Worm (Caenorhabditis elegans) whole organism, midembryonic: ENCODE results near the gene T22G5.3.

Experiments
- T22C8.4 ChIP-seq: fragments of 200-800 bp; sonication (Bioruptor generic); IDR thresholded peaks from 2 replicates; pipeline ENCODE4 v1.3.6; 2022; ENCODE audit warnings: missing genetic modification characterization, missing compliant biosample characterization
- cog-1 ChIP-seq: sonication (generic microtip); optimal IDR thresholded peaks from 2 replicates; lab custom pipeline; 2016; ENCODE audit warnings: missing genetic modification characterization, missing compliant biosample characterization
- flt-1 ChIP-seq: fragments of 200-800 bp; sonication (Bioruptor generic); IDR thresholded peaks from 2 replicates; pipeline ENCODE4 v1.3.6; 2022; ENCODE audit warnings: missing genetic modification characterization, missing compliant biosample characterization
- klf-2 ChIP-seq: fragments of 200-800 bp; sonication (Bioruptor generic); conservative IDR thresholded peaks from 2 replicates; pipeline ENCODE4 v1.3.6; 2022; ENCODE audit warnings: missing genetic modification reagents, missing genetic modification characterization, missing compliant biosample characterization
- med-1 ChIP-seq: sonication (generic microtip); optimal IDR thresholded peaks from 2 replicates; lab custom pipeline; 2017; ENCODE audit warnings: missing genetic modification characterization, mild to moderate bottlenecking, missing compliant biosample characterization, antibody characterized with exemption, missing genetic modification reagents; ENCODE audit not compliant: insufficient read depth
- ref-1 ChIP-seq: fragments of 200-800 bp; sonication (Bioruptor generic); conservative IDR thresholded peaks from 2 replicates; pipeline ENCODE4 v1.3.6; 2022; ENCODE audit warnings: missing genetic modification reagents, missing genetic modification characterization, missing compliant biosample characterization
- tab-1 ChIP-seq: fragments of 200-800 bp; sonication (Bioruptor generic); IDR thresholded peaks from 2 replicates; pipeline ENCODE4 v1.3.6; 2022; ENCODE audit warnings: missing genetic modification characterization, missing compliant biosample characterization
- ztf-23 ChIP-seq: fragments of 200-800 bp; sonication (Bioruptor generic); IDR thresholded peaks from 2 replicates; pipeline ENCODE4 v1.3.6; 2022; ENCODE audit warnings: missing genetic modification reagents, missing genetic modification characterization, missing compliant biosample characterization
- ztf-29 ChIP-seq: fragments of 200-800 bp; sonication (Bioruptor generic); IDR thresholded peaks from 2 replicates; pipeline ENCODE4 v1.3.6; 2022; ENCODE audit warnings: missing genetic modification reagents, missing genetic modification characterization, missing compliant biosample characterization

Gene T22G5.3

DNA sequence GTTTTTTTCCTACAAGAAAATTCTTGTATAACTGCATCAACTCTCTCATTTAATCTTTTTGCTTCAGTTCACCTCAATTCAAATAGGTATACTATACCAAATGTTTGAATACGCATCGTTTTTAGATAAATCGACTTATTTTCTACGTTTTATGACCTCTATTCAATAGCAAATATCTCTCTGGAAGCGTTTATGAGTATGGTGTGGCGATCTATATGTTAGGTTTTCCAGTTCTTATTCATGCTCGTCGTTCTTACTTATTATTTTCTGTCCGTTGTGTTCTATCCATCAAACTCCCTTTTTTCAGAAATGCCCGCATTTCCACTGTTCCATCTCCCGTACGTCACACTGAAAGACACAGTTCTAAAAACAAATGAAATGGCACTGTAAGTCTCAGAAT lies at the start of gene T22G5.3:
TSS of gene T22G5.3 (plus strand) at position 301 of the 400 bp plus-strand sequence.
- TF ChIP-seq tab-1 (GFP tag; lab: Robert Waterston, UW) (no peak), klf-2 (GFP tag; lab: Robert Waterston, UW) (no peak), ref-1 (GFP tag; lab: Robert Waterston, UW) (no peak), T22C8.4 (GFP tag; lab: Robert Waterston, UW) (no peak), ztf-29 (GFP tag; lab: Robert Waterston, UW) (no peak), ztf-23 (no peak), flt-1 (no peak), cog-1 (tag; lab: Kevin White, UChicago) (no peak), med-1 (GFP tag; lab: Kevin White, UChicago) (no peak)

- TF ChIP-seq ztf-29 (GFP tag; lab: Robert Waterston, UW) (no peak), flt-1 (no peak), cog-1 (tag; lab: Kevin White, UChicago) (no peak), med-1 (GFP tag; lab: Kevin White, UChicago) (no peak), ref-1 (GFP tag; lab: Robert Waterston, UW) (no peak), ztf-23 (no peak), klf-2 (GFP tag; lab: Robert Waterston, UW) (no peak)
These were observed 46.8 kb upstream of the T22G5.3 start, which contains the start of gene srx-129 for ce11 chrV:13833951-13834350. Gene srx-129 (plus strand): TSS chrV:13834251.

ce11 chrV:13837173-13837572 lies 43.5 kb upstream of the T22G5.3 start, which contains the start of gene srx-128:
Gene srx-128 (plus strand): TSS chrV:13837473.
- TF ChIP-seq T22C8.4 (GFP tag; lab: Robert Waterston, UW) (no peak), ztf-29 (GFP tag; lab: Robert Waterston, UW) (no peak), ztf-23 (no peak), cog-1 (tag; lab: Kevin White, UChicago) (no peak), tab-1 (GFP tag; lab: Robert Waterston, UW) (no peak), ref-1 (GFP tag; lab: Robert Waterston, UW) (no peak), med-1 (GFP tag; lab: Kevin White, UChicago) (no peak), flt-1 (no peak), klf-2 (GFP tag; lab: Robert Waterston, UW) (no peak)

- TF ChIP-seq flt-1 (no peak), ztf-29 (GFP tag; lab: Robert Waterston, UW) (no peak), ref-1 (GFP tag; lab: Robert Waterston, UW) (no peak), ztf-23 (no peak), T22C8.4 (GFP tag; lab: Robert Waterston, UW) (no peak)
These were observed 41.3 kb upstream of the T22G5.3 start, which contains the start of gene F55B12.10 for ce11 chrV:13839433-13839832. Gene F55B12.10 (plus strand): TSS chrV:13839733.

DNA sequence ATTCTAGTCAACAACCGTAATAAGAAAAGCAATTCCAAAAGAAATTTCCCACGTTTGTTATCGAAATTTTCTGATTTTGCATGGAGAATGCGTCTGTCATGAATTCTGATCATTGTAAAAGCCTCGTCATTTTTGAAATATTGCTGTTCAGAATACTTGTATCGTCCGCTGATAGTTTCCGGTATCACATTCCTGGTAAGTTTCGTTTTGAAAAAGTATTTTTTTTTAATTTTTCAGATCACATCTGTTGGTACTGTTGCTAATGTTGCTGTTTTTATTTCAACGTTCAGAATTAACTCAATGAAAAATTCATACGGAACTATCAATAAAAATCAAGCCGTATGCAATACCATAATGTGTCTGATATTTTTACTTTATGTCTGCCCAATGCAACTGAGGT lies 39.8 kb upstream of the T22G5.3 start, which contains the start of gene srx-17:
TSS of gene srx-17 (plus strand) at position 301 of the 400 bp plus-strand sequence.
- TF ChIP-seq cog-1 (tag; lab: Kevin White, UChicago): no peak
- no peak for TF ChIP-seq ref-1 (GFP tag; lab: Robert Waterston, UW)
- no peak for TF ChIP-seq ztf-29 (GFP tag; lab: Robert Waterston, UW)
- TF ChIP-seq med-1 (GFP tag; lab: Kevin White, UChicago): no peak

DNA sequence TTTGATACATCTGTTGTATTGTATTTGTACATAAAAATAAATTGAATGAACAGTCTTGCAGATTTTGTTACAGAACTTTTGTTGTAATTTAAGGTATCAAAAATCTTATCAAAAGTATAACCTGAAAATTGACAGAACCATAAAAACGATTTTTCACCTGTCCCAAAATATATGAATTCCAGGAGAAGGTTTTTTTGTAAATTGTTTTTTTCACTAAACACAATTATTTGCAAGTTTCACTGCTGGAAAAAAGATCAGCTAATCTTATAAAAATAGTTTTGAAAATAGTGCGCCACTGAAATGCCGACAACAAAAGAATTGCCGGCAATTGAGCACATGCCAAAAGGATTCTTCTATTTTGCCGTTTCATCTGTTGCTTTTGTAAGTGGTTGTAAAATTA lies 37.6 kb upstream of the T22G5.3 start, which contains the start of gene srx-130:
TSS of gene srx-130 (plus strand) at position 301 of the 400 bp plus-strand sequence.
- no peak for TF ChIP-seq ztf-29 (GFP tag; lab: Robert Waterston, UW)
- TF ChIP-seq tab-1 (GFP tag; lab: Robert Waterston, UW): no peak
- TF ChIP-seq ztf-23: no peak
- TF ChIP-seq med-1 (GFP tag; lab: Kevin White, UChicago): no peak
- no peak for TF ChIP-seq cog-1 (tag; lab: Kevin White, UChicago)
- TF ChIP-seq flt-1: no peak
- no peak for TF ChIP-seq ref-1 (GFP tag; lab: Robert Waterston, UW)
- no peak for TF ChIP-seq T22C8.4 (GFP tag; lab: Robert Waterston, UW)
- TF ChIP-seq klf-2 (GFP tag; lab: Robert Waterston, UW): no peak

- TF ChIP-seq T22C8.4 (GFP tag; lab: Robert Waterston, UW) (no peak), med-1 (GFP tag; lab: Kevin White, UChicago) (no peak), ztf-23 (no peak), tab-1 (GFP tag; lab: Robert Waterston, UW) (no peak), ztf-29 (GFP tag; lab: Robert Waterston, UW) (no peak), flt-1 (no peak), ref-1 (GFP tag; lab: Robert Waterston, UW) (no peak), klf-2 (GFP tag; lab: Robert Waterston, UW) (no peak), cog-1 (tag; lab: Kevin White, UChicago) (no peak)
These were observed 35.6 kb upstream of the T22G5.3 start, which contains the start of gene srx-131 for ce11 chrV:13845136-13845535. Gene srx-131 (plus strand): TSS chrV:13845436.

DNA sequence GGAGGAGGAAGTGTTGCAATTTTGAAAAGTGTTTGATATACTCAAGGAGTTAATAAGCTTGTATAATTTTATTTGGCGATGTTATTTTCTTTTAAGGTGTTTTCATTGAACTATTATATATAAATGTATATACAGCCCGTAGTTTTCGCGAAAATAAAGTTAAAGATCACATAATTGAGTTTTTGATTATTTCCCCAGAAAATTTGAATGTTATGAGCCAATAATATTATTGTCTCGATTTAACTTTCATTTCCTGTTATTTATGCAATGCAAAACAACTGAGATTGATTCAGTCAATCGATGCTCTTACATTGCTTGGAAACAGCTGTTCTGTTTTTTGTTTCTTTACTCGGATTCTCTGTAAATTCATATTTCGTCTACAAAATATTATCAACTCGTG lies 32.3 kb upstream of the T22G5.3 start, which contains the start of gene srx-133:
TSS of gene srx-133 (plus strand) at position 301 of the 400 bp plus-strand sequence.
- TF ChIP-seq ztf-23: no peak
- no peak for TF ChIP-seq tab-1 (GFP tag; lab: Robert Waterston, UW)
- TF ChIP-seq ztf-29 (GFP tag; lab: Robert Waterston, UW): no peak
- TF ChIP-seq ref-1 (GFP tag; lab: Robert Waterston, UW): no peak
- TF ChIP-seq flt-1: no peak
- TF ChIP-seq T22C8.4 (GFP tag; lab: Robert Waterston, UW): no peak
- TF ChIP-seq klf-2 (GFP tag; lab: Robert Waterston, UW): no peak

- no peak for TF ChIP-seq tab-1 (GFP tag; lab: Robert Waterston, UW)
- TF ChIP-seq flt-1: no peak
These were observed 30.5 kb upstream of the T22G5.3 start, which contains the start of gene hpx-2 for ce11 chrV:13850170-13850569. Gene hpx-2 (plus strand): TSS chrV:13850470.

DNA sequence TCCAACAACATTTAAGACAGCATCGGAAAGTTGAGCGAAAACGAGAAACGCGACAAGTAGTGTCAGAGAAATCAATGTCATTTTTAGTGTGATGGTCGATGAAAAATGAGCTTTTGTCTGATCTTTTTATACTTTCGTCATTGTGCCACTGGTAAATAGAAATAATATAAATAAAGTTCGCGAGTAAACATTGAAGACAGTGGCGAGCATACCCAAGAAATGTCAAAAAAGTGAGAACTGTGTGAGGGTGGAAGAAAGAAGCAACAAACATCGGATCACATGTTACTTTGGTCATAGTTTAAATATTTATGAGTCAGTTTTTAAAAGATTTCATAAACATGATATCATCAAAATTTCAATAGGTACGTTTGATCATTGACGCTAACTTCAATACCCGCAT lies 26.4 kb upstream of the T22G5.3 start, which contains the start of gene ttr-21:
TSS of gene ttr-21 (minus strand) at position 100 of the 400 bp plus-strand sequence.
- no peak for TF ChIP-seq ztf-29 (GFP tag; lab: Robert Waterston, UW)
- no peak for TF ChIP-seq ztf-23
- no peak for TF ChIP-seq med-1 (GFP tag; lab: Kevin White, UChicago)
- no peak for TF ChIP-seq ref-1 (GFP tag; lab: Robert Waterston, UW)
- TF ChIP-seq tab-1 (GFP tag; lab: Robert Waterston, UW): no peak
- TF ChIP-seq flt-1: no peak
